Worm (Caenorhabditis elegans): Measurements from ENCODE around the gene his-71.
A peak's percentile ranks its signal among the peaks of the same experiment; 100 is the strongest.

The his-71 gene

DNA sequence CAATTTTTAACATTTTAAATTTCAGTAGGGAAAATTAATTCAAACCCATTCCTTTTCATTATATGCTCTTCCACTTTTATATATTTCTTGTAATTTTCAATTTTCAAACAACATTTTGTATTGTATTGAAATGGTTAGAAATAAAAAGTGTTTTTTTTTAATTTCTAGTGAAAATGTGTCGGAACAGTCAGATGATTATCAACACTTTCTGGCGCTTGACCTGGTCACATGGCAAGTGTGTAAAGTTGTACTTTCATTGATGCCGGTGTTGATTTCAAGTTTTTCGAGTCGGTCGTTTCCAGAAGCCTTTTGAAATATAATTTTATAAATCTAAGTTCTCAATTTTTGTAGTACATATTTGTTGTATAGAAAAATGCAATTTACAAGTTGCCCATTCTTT lies 44.8 kb upstream of the his-71 start:
- TF ChIP-seq ceh-30 (tag; optimal IDR thresholded peaks at IDR 0.05) (no peak), hlh-6 (tag; optimal IDR thresholded peaks at IDR 0.05) (no peak), Y22D7AL.16 (tag; optimal IDR thresholded peaks at IDR 0.05) (no peak), unc-55 (GFP tag; optimal IDR thresholded peaks at IDR 0.05) (no peak), C38D4.7 (GFP tag; optimal IDR thresholded peaks at IDR 0.05) (no peak), ceh-31 (tag; optimal IDR thresholded peaks at IDR 0.05) (no peak), ceh-22 (tag; optimal IDR thresholded peaks at IDR 0.05) (no peak), fax-1 (tag; optimal IDR thresholded peaks at IDR 0.05) (no peak)

DNA sequence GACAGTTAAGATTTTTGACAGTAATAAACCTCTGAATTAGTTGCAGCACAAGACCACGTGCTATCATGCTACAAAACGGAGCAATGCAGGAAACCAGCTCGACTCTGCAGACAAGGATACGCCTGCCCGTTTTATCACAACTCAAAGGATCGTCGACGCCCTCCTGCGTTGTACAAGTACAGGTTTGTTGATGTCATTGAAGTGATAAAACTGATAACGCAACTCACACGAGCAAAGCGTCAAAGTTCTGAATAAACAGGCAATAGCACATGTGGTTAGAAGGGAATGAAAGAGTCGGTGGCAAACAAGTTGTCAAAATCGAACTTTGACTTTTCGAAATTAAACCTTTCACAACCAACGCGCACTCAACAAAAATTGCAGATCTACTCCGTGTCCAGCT lies 40.9 kb upstream of the his-71 start:
- TF ChIP-seq sox-2 (GFP tag; IDR thresholded peaks at IDR 0.05) (no peak), odd-2 (tag; optimal IDR thresholded peaks at IDR 0.05) (no peak), madf-2 (tag; optimal IDR thresholded peaks at IDR 0.05) (no peak), elt-4 (tag; optimal IDR thresholded peaks at IDR 0.05) (no peak), Y22D7AL.16 (tag; optimal IDR thresholded peaks at IDR 0.05) (no peak), ceh-18 (tag; optimal IDR thresholded peaks at IDR 0.05) (no peak), dmd-4 (tag; optimal IDR thresholded peaks at IDR 0.05; ENCODE audit: borderline replicate concordance) (no peak), che-1 (tag; optimal IDR thresholded peaks at IDR 0.05) (no peak), unc-86 (tag; optimal IDR thresholded peaks at IDR 0.05) (no peak), sox-4 (tag; optimal IDR thresholded peaks at IDR 0.05) (no peak), ceh-9 (tag; optimal IDR thresholded peaks at IDR 0.05) (no peak), ref-2 (tag; optimal IDR thresholded peaks at IDR 0.05) (no peak), lin-11 (tag; optimal IDR thresholded peaks at IDR 0.05) (no peak), hlh-8 (tag; optimal IDR thresholded peaks at IDR 0.05) (no peak), fkh-10 (GFP tag; optimal IDR thresholded peaks at IDR 0.05) (no peak), mec-3 (tag; optimal IDR thresholded peaks at IDR 0.05; ENCODE audit: borderline replicate concordance) (no peak)

ce11 chrX:8021609-8022008 lies 39.7 kb upstream of the his-71 start:
- TF ChIP-seq ceh-31 (tag; optimal IDR thresholded peaks at IDR 0.05) (peak; percentile 44), C08G9.2 (tag; optimal IDR thresholded peaks at IDR 0.05) (peak; percentile 5), dmd-4 (tag; optimal IDR thresholded peaks at IDR 0.05; ENCODE audit: borderline replicate concordance) (no peak), hlh-30 (tag; optimal IDR thresholded peaks at IDR 0.05; ENCODE audit: insufficient read depth) (peak; percentile 81), ref-2 (tag; optimal IDR thresholded peaks at IDR 0.05) (peak; percentile 4), che-1 (tag; optimal IDR thresholded peaks at IDR 0.05) (no peak), ceh-18 (tag; optimal IDR thresholded peaks at IDR 0.05) (peak; percentile 78), elt-2 (tag; optimal IDR thresholded peaks at IDR 0.05) (no peak), unc-42 (tag; optimal IDR thresholded peaks at IDR 0.05) (peak; percentile 35)

ce11 chrX:8019665-8020064 lies 37.8 kb upstream of the his-71 start:
- no peak for TF ChIP-seq unc-3 (GFP tag; conservative IDR thresholded peaks at IDR 0.05)
- no peak for TF ChIP-seq unc-3 (tag; optimal IDR thresholded peaks at IDR 0.05)
- no peak for TF ChIP-seq unc-42 (tag; optimal IDR thresholded peaks at IDR 0.05)
- TF ChIP-seq madf-2 (tag; optimal IDR thresholded peaks at IDR 0.05): no peak
- peak; percentile 36 for TF ChIP-seq ceh-2 (tag; optimal IDR thresholded peaks at IDR 0.05)
- peak; percentile 31 for TF ChIP-seq nfya-1 (tag; optimal IDR thresholded peaks at IDR 0.05)
- peak; percentile 25 for TF ChIP-seq ceh-14 (tag; optimal IDR thresholded peaks at IDR 0.05)
- TF ChIP-seq K02D7.2 (tag; optimal IDR thresholded peaks at IDR 0.05): no peak
- TF ChIP-seq pros-1 (tag; optimal IDR thresholded peaks at IDR 0.05): peak; percentile 68
- peak; percentile 82 for TF ChIP-seq ceh-18 (tag; optimal IDR thresholded peaks at IDR 0.05)
- peak; percentile 24 for TF ChIP-seq ceh-34 (tag; optimal IDR thresholded peaks at IDR 0.05)
- TF ChIP-seq F13H6.1 (tag; optimal IDR thresholded peaks at IDR 0.05): peak; percentile 62
- TF ChIP-seq sdc-2 (tag; optimal IDR thresholded peaks at IDR 0.05): peak; percentile 37
- TF ChIP-seq pqm-1 (tag; optimal IDR thresholded peaks at IDR 0.05): no peak
- TF ChIP-seq tbx-2 (tag; optimal IDR thresholded peaks at IDR 0.05): peak; percentile 66
- no peak for TF ChIP-seq npax-4 (tag; optimal IDR thresholded peaks at IDR 0.05)
- TF ChIP-seq pag-3 (tag; optimal IDR thresholded peaks at IDR 0.05; ENCODE audit: borderline replicate concordance): no peak
- TF ChIP-seq unc-55 (GFP tag; optimal IDR thresholded peaks at IDR 0.05): peak; percentile 0
- TF ChIP-seq ceh-31 (tag; optimal IDR thresholded peaks at IDR 0.05): peak; percentile 65
- peak; percentile 21 for TF ChIP-seq dve-1 (tag; optimal IDR thresholded peaks at IDR 0.05)
- TF ChIP-seq T23F11.4 (GFP tag; optimal IDR thresholded peaks at IDR 0.05): peak; percentile 49
- no peak for TF ChIP-seq ref-2 (tag; optimal IDR thresholded peaks at IDR 0.05)
- TF ChIP-seq ceh-19 (GFP tag; optimal IDR thresholded peaks at IDR 0.05): peak; percentile 34
- TF ChIP-seq hlh-6 (tag; optimal IDR thresholded peaks at IDR 0.05): no peak
- no peak for TF ChIP-seq lin-11 (tag; optimal IDR thresholded peaks at IDR 0.05)
- peak; percentile 90 for TF ChIP-seq hlh-30 (tag; optimal IDR thresholded peaks at IDR 0.05; ENCODE audit: insufficient read depth)
- TF ChIP-seq nhr-232 (tag; optimal IDR thresholded peaks at IDR 0.05): no peak

All from whole organism, late embryonic.